Worm (Caenorhabditis elegans): Measurements from ENCODE around the gene gst-44.

Gene gst-44

DNA sequence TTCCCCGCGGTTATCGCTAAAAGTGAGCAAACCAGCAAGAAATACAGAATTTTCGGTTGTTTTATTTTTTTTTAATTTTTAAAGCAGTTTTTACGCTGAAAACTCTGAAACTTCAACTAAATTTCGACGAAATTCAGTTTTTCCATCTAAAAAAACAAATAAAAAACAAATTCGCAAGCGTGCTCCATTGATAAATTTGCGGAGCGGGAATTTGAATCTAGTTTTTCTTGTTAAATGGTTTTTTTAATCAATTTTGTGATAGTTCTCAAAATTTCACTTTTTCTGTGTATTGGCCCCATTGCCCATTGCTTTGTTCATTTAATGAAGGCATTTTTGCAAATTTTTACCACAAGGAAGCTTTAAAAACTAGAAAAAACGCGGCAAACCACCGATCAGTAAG lies 33.9 kb upstream of the gst-44 start:
- TF ChIP-seq elt-2 (tag; optimal IDR thresholded peaks at IDR 0.05): no peak
- TF ChIP-seq egl-27 (tag; optimal IDR thresholded peaks at IDR 0.05): no peak

DNA sequence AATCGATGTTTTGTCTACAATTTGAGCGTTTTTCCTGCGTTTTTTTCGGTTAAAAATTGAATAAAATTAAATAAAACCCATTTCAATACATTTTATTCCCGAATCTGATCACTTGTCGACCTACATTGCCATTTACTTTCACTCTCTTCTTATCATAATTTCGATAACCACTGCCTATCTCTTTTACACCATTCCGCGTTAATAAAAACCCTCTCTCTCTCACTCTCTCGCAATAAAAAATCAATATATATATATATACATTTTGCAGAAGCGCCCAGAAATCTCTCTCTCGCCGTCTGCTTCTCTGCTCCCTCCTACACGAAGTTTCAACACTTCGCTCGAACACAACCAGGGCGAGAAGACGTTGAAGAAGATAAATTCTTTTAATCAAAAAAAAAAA lies 33.4 kb upstream of the gst-44 start, which contains the start of gene pptr-1:
pptr-1 (plus strand) TSS at position 269 of the 400 bp plus-strand sequence.
- TF ChIP-seq ceh-82 (tag; optimal IDR thresholded peaks at IDR 0.05) (no peak), lsy-12 (tag; optimal IDR thresholded peaks at IDR 0.05) (no peak), unc-39 (tag; optimal IDR thresholded peaks at IDR 0.05) (no peak), nhr-11 (tag; optimal IDR thresholded peaks at IDR 0.05) (no peak), nhr-237 (tag; optimal IDR thresholded peaks at IDR 0.05) (no peak), nfya-1 (tag; optimal IDR thresholded peaks at IDR 0.05; ENCODE audit: insufficient read depth) (peak; percentile 47), pqm-1 (tag; optimal IDR thresholded peaks at IDR 0.05) (peak; percentile 50), lin-39 (tag; optimal IDR thresholded peaks at IDR 0.05) (no peak), ceh-28 (tag; optimal IDR thresholded peaks at IDR 0.05) (peak; percentile 72), ztf-4 (tag; optimal IDR thresholded peaks at IDR 0.05) (no peak), ama-1 (optimal IDR thresholded peaks at IDR 0.05) (no peak), fkh-2 (tag; optimal IDR thresholded peaks at IDR 0.05) (no peak), unc-62 (GFP tag; optimal IDR thresholded peaks at IDR 0.05) (no peak), nhr-67 (tag; optimal IDR thresholded peaks at IDR 0.05) (no peak), nhr-77 (tag; optimal IDR thresholded peaks at IDR 0.05) (no peak), zag-1 (tag; optimal IDR thresholded peaks at IDR 0.05) (no peak), elt-2 (tag; optimal IDR thresholded peaks at IDR 0.05) (peak; percentile 71), mml-1 (tag; optimal IDR thresholded peaks at IDR 0.05) (no peak), daf-12 (tag; optimal IDR thresholded peaks at IDR 0.05) (no peak), aly-2 (tag; optimal IDR thresholded peaks at IDR 0.05) (no peak), snpc-4 (tag; optimal IDR thresholded peaks at IDR 0.05) (no peak), pha-4 (tag; optimal IDR thresholded peaks at IDR 0.05) (peak; percentile 33), nhr-23 (tag; optimal IDR thresholded peaks at IDR 0.05) (peak; percentile 58), nhr-28 (tag; optimal IDR thresholded peaks at IDR 0.05) (no peak), egl-27 (tag; optimal IDR thresholded peaks at IDR 0.05) (no peak), jun-1 (tag; optimal IDR thresholded peaks at IDR 0.05) (no peak), ceh-16 (tag; optimal IDR thresholded peaks at IDR 0.05) (no peak), egl-5 (tag; optimal IDR thresholded peaks at IDR 0.05) (no peak), lin-15B (tag; optimal IDR thresholded peaks at IDR 0.05) (no peak), mdl-1 (tag; optimal IDR thresholded peaks at IDR 0.05) (no peak), hmg-11 (tag; optimal IDR thresholded peaks at IDR 0.05) (no peak), tbx-2 (tag; optimal IDR thresholded peaks at IDR 0.05) (no peak), ceh-9 (tag; optimal IDR thresholded peaks at IDR 0.05) (no peak), nhr-25 (tag; optimal IDR thresholded peaks at IDR 0.05) (no peak), nhr-76 (tag; optimal IDR thresholded peaks at IDR 0.05) (no peak), sea-2 (GFP tag; optimal IDR thresholded peaks at IDR 0.05) (no peak), nhr-43 (tag; optimal IDR thresholded peaks at IDR 0.05; ENCODE audit: poor library complexity, severe bottlenecking) (no peak), nhr-12 (tag; optimal IDR thresholded peaks at IDR 0.05) (no peak), ZK546.5 (tag; optimal IDR thresholded peaks at IDR 0.05) (no peak), elt-3 (tag; optimal IDR thresholded peaks at IDR 0.05) (peak in 1 of 3 experiments; percentile 39), skn-1 (tag; optimal IDR thresholded peaks at IDR 0.05) (no peak), fos-1 (tag; optimal IDR thresholded peaks at IDR 0.05) (no peak), fkh-10 (GFP tag; optimal IDR thresholded peaks at IDR 0.05) (no peak), eor-1 (tag; optimal IDR thresholded peaks at IDR 0.05) (no peak), elt-1 (tag; optimal IDR thresholded peaks at IDR 0.05) (no peak), R02D3.7 (tag; optimal IDR thresholded peaks at IDR 0.05) (no peak), ztf-11 (tag; optimal IDR thresholded peaks at IDR 0.05) (no peak)
